Fruit fly (Drosophila melanogaster): Measurements from ENCODE around the gene COX4.

DNA sequence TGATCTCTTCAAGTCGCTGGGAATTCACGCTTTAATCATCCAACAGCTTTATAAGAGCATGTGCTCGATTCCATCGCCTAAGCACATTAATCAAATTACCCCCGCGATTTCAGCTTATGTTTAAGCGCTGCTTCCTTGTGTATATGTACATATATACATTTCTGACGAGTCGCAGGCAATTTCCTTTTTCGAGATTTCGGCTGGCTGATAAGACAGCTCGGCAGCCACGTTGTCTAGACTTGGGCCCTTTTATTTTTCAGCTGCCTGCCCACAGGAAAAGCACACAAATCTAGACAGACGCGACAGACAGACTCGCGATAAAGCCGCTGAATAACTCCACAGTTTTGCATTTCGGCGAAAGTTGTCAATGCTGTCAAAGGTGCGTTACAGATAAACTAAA is 16.0 kb upstream of the COX4 start:
- TF ChIP-seq CG8478 (optimal IDR thresholded peaks at IDR 0.05) (no peak), CTCF (optimal IDR thresholded peaks at IDR 0.05) (no peak)

Measured in S2 (cell line).